Worm (Caenorhabditis elegans) whole organism, L3 larva: ENCODE measurements around the gene ZK105.6.

Experiments
- R02D3.7 ChIP-seq: fragments of 150-350 bp; optimal IDR thresholded peaks from 2 replicates; lab custom pipeline; 2014; ENCODE audit warnings: missing biosample characterization, missing genetic modification characterization
- ZK546.5 ChIP-seq: sonication (generic microtip); optimal IDR thresholded peaks from 2 replicates; lab custom pipeline; 2017; ENCODE audit warnings: missing biosample characterization, missing genetic modification characterization
- aly-2 ChIP-seq: fragments of 150-350 bp; optimal IDR thresholded peaks from 2 replicates; lab custom pipeline; 2014; ENCODE audit warnings: missing biosample characterization, missing genetic modification characterization
- ceh-16 ChIP-seq: sonication (generic microtip); optimal IDR thresholded peaks from 2 replicates; lab custom pipeline; 2017; ENCODE audit warnings: missing biosample characterization, missing genetic modification characterization
- ceh-28 ChIP-seq: fragments of 150-350 bp; optimal IDR thresholded peaks from 2 replicates; lab custom pipeline; 2014; ENCODE audit warnings: missing biosample characterization, missing genetic modification reagents, missing genetic modification characterization
- ceh-82 ChIP-seq: fragments of 150-350 bp; optimal IDR thresholded peaks from 2 replicates; lab custom pipeline; 2014; ENCODE audit warnings: missing biosample characterization, missing genetic modification characterization
- ceh-9 ChIP-seq: sonication (generic microtip); optimal IDR thresholded peaks from 2 replicates; lab custom pipeline; 2018; ENCODE audit warnings: missing biosample characterization, missing genetic modification characterization
- daf-12 ChIP-seq: fragments of 150-350 bp; optimal IDR thresholded peaks from 2 replicates; lab custom pipeline; 2014; ENCODE audit warnings: missing biosample characterization, missing genetic modification reagents, missing genetic modification characterization
- elt-2 ChIP-seq: sonication (generic microtip); optimal IDR thresholded peaks from 2 replicates; lab custom pipeline; 2016; ENCODE audit warnings: missing genetic modification reagents, mild to moderate bottlenecking, missing genetic modification characterization, missing compliant biosample characterization
- eor-1 ChIP-seq, 2 experiments: fragments of 150-350 bp; optimal IDR thresholded peaks; 2 replicates each; lab custom pipeline; 2014 to 2018; ENCODE audit warnings: missing biosample characterization in 2 of 2, missing genetic modification characterization in 2 of 2
- fkh-10 ChIP-seq: sonication (generic microtip); optimal IDR thresholded peaks from 2 replicates; lab custom pipeline; 2017; ENCODE audit warnings: missing biosample characterization, missing genetic modification reagents, missing genetic modification characterization
- fkh-2 ChIP-seq: fragments of 150-350 bp; optimal IDR thresholded peaks from 2 replicates; lab custom pipeline; 2014; ENCODE audit warnings: missing biosample characterization, missing genetic modification reagents, missing genetic modification characterization
- hmg-11 ChIP-seq: sonication (generic microtip); optimal IDR thresholded peaks from 2 replicates; lab custom pipeline; 2016; ENCODE audit warnings: missing genetic modification characterization, missing compliant biosample characterization
- lin-15B ChIP-seq: fragments of 150-350 bp; optimal IDR thresholded peaks from 2 replicates; lab custom pipeline; 2014; ENCODE audit warnings: missing biosample characterization, missing genetic modification characterization
- lsy-12 ChIP-seq: sonication (generic microtip); optimal IDR thresholded peaks from 2 replicates; lab custom pipeline; 2016; ENCODE audit warnings: mild to moderate bottlenecking, missing genetic modification characterization, missing compliant biosample characterization
- mdl-1 ChIP-seq: fragments of 150-350 bp; optimal IDR thresholded peaks from 2 replicates; lab custom pipeline; 2014; ENCODE audit warnings: missing biosample characterization, missing genetic modification characterization
- nfya-1 ChIP-seq: sonication (generic microtip); optimal IDR thresholded peaks from 2 replicates; lab custom pipeline; 2017; ENCODE audit warnings: missing genetic modification characterization, mild to moderate bottlenecking, missing compliant biosample characterization, antibody characterized with exemption, moderate library complexity; ENCODE audit not compliant: insufficient read depth
- nhr-11 ChIP-seq: fragments of 150-350 bp; optimal IDR thresholded peaks from 2 replicates; lab custom pipeline; 2014; ENCODE audit warnings: missing biosample characterization, missing genetic modification characterization
- nhr-12 ChIP-seq: fragments of 150-350 bp; optimal IDR thresholded peaks from 2 replicates; lab custom pipeline; 2014; ENCODE audit warnings: missing biosample characterization, missing genetic modification characterization
- nhr-23 ChIP-seq: fragments of 150-350 bp; optimal IDR thresholded peaks from 2 replicates; lab custom pipeline; 2014; ENCODE audit warnings: missing biosample characterization, missing genetic modification reagents, missing genetic modification characterization
- nhr-28 ChIP-seq: fragments of 150-350 bp; optimal IDR thresholded peaks from 2 replicates; lab custom pipeline; 2014; ENCODE audit warnings: missing biosample characterization, missing genetic modification characterization
- nhr-43 ChIP-seq: sonication (generic microtip); optimal IDR thresholded peaks from 2 replicates; lab custom pipeline; 2016; ENCODE audit warnings: mild to moderate bottlenecking, missing genetic modification characterization, missing compliant biosample characterization; ENCODE audit not compliant: poor library complexity, severe bottlenecking
- nhr-67 ChIP-seq: fragments of 150-350 bp; optimal IDR thresholded peaks from 2 replicates; lab custom pipeline; 2014; ENCODE audit warnings: missing biosample characterization, missing genetic modification characterization
- nhr-76 ChIP-seq: fragments of 150-350 bp; sonication (generic microtip); optimal IDR thresholded peaks from 5 replicates; lab custom pipeline; 2014; ENCODE audit warnings: missing biosample characterization, missing genetic modification characterization
- pha-4 ChIP-seq: fragments of 150-350 bp; optimal IDR thresholded peaks from 2 replicates; lab custom pipeline; 2014; ENCODE audit warnings: missing biosample characterization, missing genetic modification reagents, missing genetic modification characterization
- pqm-1 ChIP-seq: fragments of 150-350 bp; optimal IDR thresholded peaks from 2 replicates; lab custom pipeline; 2017; ENCODE audit warnings: missing biosample characterization, missing genetic modification characterization, inconsistent platforms
- sea-2 ChIP-seq: fragments of 150-350 bp; sonication (generic microtip); optimal IDR thresholded peaks from 4 replicates; lab custom pipeline; 2014; ENCODE audit warnings: missing biosample characterization, missing genetic modification reagents, missing genetic modification characterization
- skn-1 ChIP-seq: fragments of 150-350 bp; optimal IDR thresholded peaks from 2 replicates; lab custom pipeline; 2014; ENCODE audit warnings: missing biosample characterization, missing genetic modification characterization
- snpc-4 ChIP-seq: fragments of 150-350 bp; optimal IDR thresholded peaks from 2 replicates; lab custom pipeline; 2014; ENCODE audit warnings: missing biosample characterization, missing genetic modification characterization
- tbx-2 ChIP-seq: sonication (generic microtip); optimal IDR thresholded peaks from 2 replicates; lab custom pipeline; 2016; ENCODE audit warnings: mild to moderate bottlenecking, missing genetic modification characterization, missing compliant biosample characterization
- unc-39 ChIP-seq: sonication (generic microtip); optimal IDR thresholded peaks from 4 replicates; lab custom pipeline; 2017; ENCODE audit warnings: missing biosample characterization, missing genetic modification characterization
- ztf-11 ChIP-seq: fragments of 150-350 bp; optimal IDR thresholded peaks from 2 replicates; lab custom pipeline; 2014; ENCODE audit warnings: missing biosample characterization, missing genetic modification characterization
- ztf-4 ChIP-seq: fragments of 150-350 bp; optimal IDR thresholded peaks from 2 replicates; lab custom pipeline; 2014; ENCODE audit warnings: missing biosample characterization, missing genetic modification characterization

Gene ZK105.6

DNA sequence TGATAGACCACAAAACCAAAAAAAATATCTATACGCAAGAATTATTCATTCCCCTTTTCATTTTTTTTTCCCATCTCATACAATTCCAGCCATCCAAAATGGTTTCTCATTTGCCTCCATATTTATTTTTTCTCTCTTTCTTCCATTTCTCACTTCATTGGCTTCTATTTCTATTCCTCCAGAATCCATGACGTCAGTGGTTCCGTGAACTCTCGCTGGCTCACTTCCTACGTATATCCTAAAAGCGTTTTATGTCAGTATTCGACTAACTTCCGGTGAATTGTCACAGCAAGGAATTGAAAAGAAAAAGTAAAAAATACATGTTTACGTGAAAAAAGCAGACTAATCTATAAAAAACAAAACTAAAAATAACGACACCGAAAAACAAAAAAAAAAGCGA lies 3.1 kb upstream of the ZK105.6 start:
- TF ChIP-seq nfya-1 (peak; percentile 18), pha-4 (tag; lab: Kevin White, UChicago) (no peak)

DNA sequence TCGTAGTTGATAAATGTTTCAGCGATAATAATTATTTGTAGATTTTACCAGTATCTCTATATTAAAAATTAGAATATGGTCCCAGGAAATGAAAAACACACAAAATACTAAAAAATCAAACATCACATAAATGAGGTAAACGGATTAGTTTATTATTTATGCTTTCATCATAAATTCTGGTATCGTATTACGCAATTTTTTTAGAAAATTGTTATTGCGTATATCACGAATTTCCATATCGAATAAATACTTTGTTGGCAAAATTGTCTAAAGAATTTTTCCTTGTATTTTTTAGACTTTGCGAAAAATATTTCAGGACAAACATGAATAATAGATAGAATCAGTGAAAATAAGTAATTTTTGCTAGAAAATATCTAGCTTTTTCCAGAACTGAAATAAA lies 2.3 kb upstream of the ZK105.6 start:
- no peak for TF ChIP-seq R02D3.7
- TF ChIP-seq hmg-11, result no peak
- no peak for TF ChIP-seq pqm-1 (tag; lab: Kevin White, UChicago)
- no peak for TF ChIP-seq nhr-11 (tag; lab: Kevin White, UChicago)
- no peak for TF ChIP-seq nhr-67 (tag; lab: Kevin White, UChicago)
- no peak for TF ChIP-seq nfya-1
- no peak for TF ChIP-seq ceh-82 (tag; lab: Kevin White, UChicago)
- TF ChIP-seq nhr-76 (tag; lab: Kevin White, UChicago), result no peak
- no peak for TF ChIP-seq eor-1 (tag; optimal IDR thresholded peaks at IDR 0.05; lab: Kevin White, UChicago)
- no peak for TF ChIP-seq nhr-23 (tag; lab: Kevin White, UChicago)
- no peak for TF ChIP-seq elt-2 (tag; lab: Kevin White, UChicago)
- no peak for TF ChIP-seq nhr-43
- no peak for TF ChIP-seq nhr-12
- TF ChIP-seq lsy-12, result no peak
- TF ChIP-seq fkh-2 (tag; lab: Kevin White, UChicago), result no peak
- no peak for TF ChIP-seq aly-2 (tag; lab: Kevin White, UChicago)
- no peak for TF ChIP-seq lin-15B (tag; lab: Kevin White, UChicago)
- no peak for TF ChIP-seq mdl-1 (tag; lab: Kevin White, UChicago)
- TF ChIP-seq unc-39 (tag; lab: Kevin White, UChicago), result no peak
- TF ChIP-seq daf-12 (tag; lab: Kevin White, UChicago), result no peak

DNA sequence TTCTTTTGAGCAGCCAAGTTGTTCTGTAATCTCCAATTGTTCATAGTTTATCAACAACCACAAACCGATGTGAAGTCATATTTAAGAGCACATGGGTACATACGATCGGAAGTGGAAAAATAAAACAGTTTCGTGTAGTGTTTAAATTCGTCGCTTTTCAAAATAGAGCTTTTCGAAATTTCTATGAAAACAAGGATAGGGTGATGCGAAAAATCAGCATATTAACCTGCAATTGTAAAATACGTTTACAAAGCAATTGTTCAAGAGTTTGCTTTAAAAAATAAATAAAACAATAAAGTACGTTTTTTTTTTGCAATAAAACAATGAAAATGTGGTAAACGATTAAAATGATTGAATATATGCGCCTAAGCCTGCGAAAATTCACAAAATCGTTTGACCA lies 1.9 kb downstream of the ZK105.6 start, which contains the start of gene ZK105.14:
Gene ZK105.14, minus strand, starts transcription at position 101 of the 400 bp plus-strand sequence.
- TF ChIP-seq ceh-16 (tag; lab: Kevin White, UChicago) (no peak), ceh-82 (tag; lab: Kevin White, UChicago) (no peak), aly-2 (tag; lab: Kevin White, UChicago) (no peak), mdl-1 (tag; lab: Kevin White, UChicago) (no peak), ztf-11 (tag; lab: Kevin White, UChicago) (no peak), fkh-2 (tag; lab: Kevin White, UChicago) (no peak)

DNA sequence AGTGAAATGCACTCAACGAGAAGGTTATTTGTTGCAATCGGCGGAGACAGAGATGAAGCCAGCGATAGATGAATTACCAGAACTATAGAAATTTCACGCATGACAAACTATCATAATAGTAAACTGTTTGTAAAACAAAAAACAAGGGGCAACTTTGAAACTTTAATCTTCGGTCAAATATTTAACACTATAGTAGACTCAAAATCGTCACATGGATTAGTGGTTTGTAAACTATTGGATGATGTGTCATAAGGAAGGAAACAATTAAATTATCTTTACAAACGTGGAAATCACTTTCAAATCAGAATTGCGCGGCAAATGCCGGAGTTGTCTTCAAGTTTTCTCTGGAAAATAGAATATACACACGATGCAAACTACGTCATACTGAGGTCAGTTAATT lies 6.2 kb downstream of the ZK105.6 start, which contains the start of gene ZK105.5:
Gene ZK105.5, minus strand, starts transcription at position 101 of the 400 bp plus-strand sequence.
- TF ChIP-seq hmg-11, result no peak
- no peak for TF ChIP-seq elt-2 (tag; lab: Kevin White, UChicago)
- no peak for TF ChIP-seq ceh-82 (tag; lab: Kevin White, UChicago)
- no peak for TF ChIP-seq snpc-4
- TF ChIP-seq sea-2 (GFP tag; lab: Kevin White, UChicago), result no peak
- TF ChIP-seq lin-15B (tag; lab: Kevin White, UChicago), result no peak
- TF ChIP-seq ztf-4 (tag; lab: Kevin White, UChicago), result no peak
- no peak for TF ChIP-seq unc-39 (tag; lab: Kevin White, UChicago)
- TF ChIP-seq nhr-28 (tag; lab: Kevin White, UChicago), result no peak
- TF ChIP-seq ceh-9 (tag; lab: Kevin White, UChicago), result no peak
- no peak for TF ChIP-seq ceh-28 (tag; lab: Kevin White, UChicago)
- TF ChIP-seq skn-1 (tag; lab: Kevin White, UChicago), result no peak
- TF ChIP-seq fkh-10 (GFP tag; lab: Kevin White, UChicago), result no peak
- no peak for TF ChIP-seq ZK546.5 (tag; lab: Kevin White, UChicago)
- TF ChIP-seq R02D3.7, result no peak
- TF ChIP-seq tbx-2, result no peak
- no peak for TF ChIP-seq nhr-11 (tag; lab: Kevin White, UChicago)
- TF ChIP-seq, all 47 proteins: peak for 0

DNA sequence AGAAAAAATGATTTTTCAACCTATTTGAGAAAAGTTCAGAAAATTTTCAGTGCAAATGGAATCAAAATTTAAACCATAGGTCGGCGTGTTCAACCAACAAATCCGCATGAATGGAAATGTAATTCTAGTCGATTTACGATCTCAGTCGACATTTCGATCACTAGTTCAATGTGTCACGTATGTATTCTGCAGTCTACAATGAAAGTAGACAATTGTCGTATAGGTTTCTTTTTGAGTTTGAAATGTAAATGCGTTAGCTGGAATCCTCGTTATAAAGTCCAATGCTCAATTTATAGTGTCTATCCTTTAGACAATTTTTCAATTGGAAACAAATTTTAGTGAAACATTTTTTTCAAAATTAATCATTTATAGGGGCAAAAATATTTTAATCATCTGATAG lies 7.8 kb downstream of the ZK105.6 start, which contains the start of gene ZK105.12:
Gene ZK105.12, minus strand, starts transcription at position 101 of the 400 bp plus-strand sequence.
- no peak for TF ChIP-seq nhr-43
- TF ChIP-seq ZK546.5 (tag; lab: Kevin White, UChicago), result no peak
- no peak for TF ChIP-seq nhr-23 (tag; lab: Kevin White, UChicago)
- TF ChIP-seq, all 47 proteins: peak for 0
